Worm (Caenorhabditis elegans): Measurements from ENCODE around the gene C53C11.2.

DNA sequence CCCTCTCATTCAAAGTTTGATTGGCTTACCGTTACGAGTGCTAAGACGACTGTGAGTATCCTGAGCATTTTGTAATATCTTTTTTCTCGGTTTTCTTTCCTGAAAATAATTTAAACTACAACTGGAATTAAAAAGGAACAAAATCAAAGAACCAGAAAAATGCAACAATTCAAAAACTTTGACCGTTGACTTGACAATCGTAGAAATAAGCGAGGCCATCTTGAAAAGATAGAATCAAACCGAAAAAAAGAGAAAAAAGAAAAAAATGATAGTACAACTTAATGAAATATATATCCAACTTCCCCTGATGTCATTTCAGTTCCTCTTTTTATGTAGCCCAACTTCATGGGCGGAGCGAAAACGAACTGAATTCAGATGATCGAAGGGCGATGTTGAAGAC, 38.1 kb downstream of the C53C11.2 start, which contains the start of gene F10D7.3:
- TF ChIP-seq flt-1 (GFP tag; IDR thresholded peaks at IDR 0.05), result no peak
- no peak for TF ChIP-seq ztf-29 (GFP tag; IDR thresholded peaks at IDR 0.05)
- TF ChIP-seq T22C8.4 (GFP tag; IDR thresholded peaks at IDR 0.05), result no peak

Measured in whole organism, midembryonic.